Fruit fly (Drosophila melanogaster) whole organism, adult: ENCODE results near the gene RpS8.
A peak's percentile ranks its signal among the peaks of the same experiment; 100 is the strongest.

Experiments
- CG11617 ChIP-seq: fragments of 200-800 bp; sonication (Bioruptor generic); optimal IDR thresholded peaks from 2 replicates; lab custom pipeline; 2017; ENCODE audit warnings: mild to moderate bottlenecking, missing biosample characterization, missing genetic modification reagents, missing genetic modification characterization
- CG12768 ChIP-seq: fragments of 200-800 bp; sonication (Bioruptor generic); optimal IDR thresholded peaks from 2 replicates; lab custom pipeline; 2017; ENCODE audit warnings: missing biosample characterization, missing genetic modification characterization, mild to moderate bottlenecking, moderate library complexity, missing genetic modification reagents
- CG14711 ChIP-seq: fragments of 200-800 bp; sonication (Bioruptor generic); optimal IDR thresholded peaks from 2 replicates; lab custom pipeline; 2018; ENCODE audit warnings: missing biosample characterization, mild to moderate bottlenecking, missing genetic modification characterization, moderate library complexity
- CG1620 ChIP-seq: fragments of 200-800 bp; sonication (Bioruptor generic); optimal IDR thresholded peaks from 2 replicates; lab custom pipeline; 2016; ENCODE audit warnings: missing biosample characterization, missing genetic modification characterization
- CG33017 ChIP-seq: fragments of 200-800 bp; sonication (Bioruptor generic); optimal IDR thresholded peaks from 2 replicates; lab custom pipeline; 2018; ENCODE audit warnings: missing biosample characterization, mild to moderate bottlenecking, missing genetic modification characterization, moderate library complexity
- CG5204 ChIP-seq: fragments of 200-800 bp; sonication (Bioruptor generic); optimal IDR thresholded peaks from 2 replicates; lab custom pipeline; 2016; ENCODE audit warnings: missing biosample characterization, missing genetic modification characterization
- CG7045 ChIP-seq: fragments of 200-800 bp; sonication (Bioruptor generic); optimal IDR thresholded peaks from 2 replicates; lab custom pipeline; 2017; ENCODE audit warnings: missing biosample characterization, mild to moderate bottlenecking, missing genetic modification characterization
- CG7101 ChIP-seq: fragments of 200-800 bp; sonication (Bioruptor generic); optimal IDR thresholded peaks from 2 replicates; lab custom pipeline; 2018; ENCODE audit warnings: missing biosample characterization, mild to moderate bottlenecking, missing genetic modification characterization, moderate library complexity
- Clk ChIP-seq: fragments of 200-800 bp; sonication (Bioruptor generic); optimal IDR thresholded peaks from 2 replicates; lab custom pipeline; 2017; ENCODE audit warnings: missing biosample characterization, missing genetic modification characterization
- Crg-1 ChIP-seq: fragments of 200-800 bp; sonication (Bioruptor generic); optimal IDR thresholded peaks from 2 replicates; lab custom pipeline; 2016; ENCODE audit warnings: missing biosample characterization, missing genetic modification characterization
- Hr96 ChIP-seq: fragments of 200-800 bp; sonication (Bioruptor generic); optimal IDR thresholded peaks from 2 replicates; lab custom pipeline; 2016; ENCODE audit warnings: missing biosample characterization, missing genetic modification characterization
- Mnt ChIP-seq: fragments of 200-800 bp; sonication (Bioruptor generic); optimal IDR thresholded peaks from 2 replicates; lab custom pipeline; 2016; ENCODE audit warnings: missing biosample characterization, mild to moderate bottlenecking, missing genetic modification characterization
- bab1 ChIP-seq: fragments of 200-800 bp; sonication (Bioruptor generic); optimal IDR thresholded peaks from 3 replicates; lab custom pipeline; 2019; ENCODE audit warnings: missing biosample characterization, mild to moderate bottlenecking, missing genetic modification characterization, moderate library complexity
- cic ChIP-seq: fragments of 200-800 bp; sonication (Bioruptor generic); optimal IDR thresholded peaks from 2 replicates; lab custom pipeline; 2017; ENCODE audit warnings: missing biosample characterization, mild to moderate bottlenecking, missing genetic modification characterization, moderate library complexity
- cnc ChIP-seq, 2 experiments: fragments of >200 bp; optimal IDR thresholded peaks; 2 replicates each; lab custom pipeline; 2017
- kay ChIP-seq: fragments of 200-800 bp; sonication (Bioruptor generic); peaks from one replicate; lab custom pipeline; 2016; ENCODE audit warnings: missing biosample characterization, missing genetic modification characterization, borderline replicate concordance
- ovo ChIP-seq: fragments of 200-800 bp; sonication (Bioruptor generic); optimal IDR thresholded peaks from 2 replicates; lab custom pipeline; 2016; ENCODE audit warnings: missing biosample characterization, missing genetic modification characterization
- pad ChIP-seq: fragments of 200-800 bp; sonication (Bioruptor generic); optimal IDR thresholded peaks from 3 replicates; lab custom pipeline; 2017; ENCODE audit warnings: missing biosample characterization, missing genetic modification characterization, mild to moderate bottlenecking, moderate library complexity, missing genetic modification reagents
- tj ChIP-seq: fragments of 200-800 bp; sonication (Bioruptor generic); optimal IDR thresholded peaks from 3 replicates; lab custom pipeline; 2017; ENCODE audit warnings: missing biosample characterization, mild to moderate bottlenecking, missing genetic modification characterization, moderate library complexity
- toe ChIP-seq: fragments of 200-800 bp; sonication (Bioruptor generic); optimal IDR thresholded peaks from 2 replicates; lab custom pipeline; 2016; ENCODE audit warnings: missing biosample characterization, missing genetic modification characterization

Gene RpS8

dm6 chr3R:29861432-29862249 lies at the start of gene RpS8, which contains the start of gene CG15514:
Gene RpS8 (plus strand): TSS chr3R:29861582.
Gene CG15514 (minus strand): TSS chr3R:29861494.
- peak; percentile 90 for TF ChIP-seq Mnt
- peak; percentile 70 for TF ChIP-seq pad (GFP tag; lab: Kevin White, UChicago)
- TF ChIP-seq CG33017 (tag; lab: Kevin White, UChicago) = peak; percentile 79
- no peak for TF ChIP-seq CG5204 (GFP tag; lab: Kevin White, UChicago)
- peak; percentile 6 for TF ChIP-seq Clk
- no peak for TF ChIP-seq kay
- TF ChIP-seq CG14711 (tag; lab: Kevin White, UChicago) = peak; percentile 41
- no peak for TF ChIP-seq Hr96 (GFP tag; lab: Kevin White, UChicago)
- peak; percentile 70 for TF ChIP-seq ovo
- peak; percentile 63 for TF ChIP-seq CG12768 (GFP tag; lab: Kevin White, UChicago)
- no peak for TF ChIP-seq cnc (optimal IDR thresholded peaks at IDR 0.05; lab: Kevin White, UChicago)
- TF ChIP-seq CG11617 (GFP tag; lab: Kevin White, UChicago) = peak; percentile 85
- TF ChIP-seq toe (GFP tag; lab: Kevin White, UChicago) = no peak
- peak; percentile 51 for TF ChIP-seq bab1 (GFP tag; lab: Kevin White, UChicago)
- TF ChIP-seq Crg-1 (GFP tag; lab: Kevin White, UChicago) = peak; percentile 57
- peak; percentile 77 for TF ChIP-seq CG7101 (tag; lab: Kevin White, UChicago)
- TF ChIP-seq tj (GFP tag; lab: Kevin White, UChicago) = peak; percentile 38
- peak; percentile 4 for TF ChIP-seq cic
- peak; percentile 66 for TF ChIP-seq CG7045 (GFP tag; lab: Kevin White, UChicago)
- TF ChIP-seq CG1620 (GFP tag; lab: Kevin White, UChicago) = peak; percentile 41

- TF ChIP-seq CG14711 (tag; lab: Kevin White, UChicago) = no peak
- no peak for TF ChIP-seq CG12768 (GFP tag; lab: Kevin White, UChicago)
- TF ChIP-seq CG7101 (tag; lab: Kevin White, UChicago) = no peak
- TF ChIP-seq Hr96 (GFP tag; lab: Kevin White, UChicago) = no peak
- TF ChIP-seq CG33017 (tag; lab: Kevin White, UChicago) = no peak
- TF ChIP-seq Crg-1 (GFP tag; lab: Kevin White, UChicago) = no peak
- no peak for TF ChIP-seq CG11617 (GFP tag; lab: Kevin White, UChicago)
Observed at dm6 chr3R:29816266-29816665, 45.1 kb upstream of the RpS8 start, which contains the start of gene Vps16B. Gene Vps16B (minus strand): TSS chr3R:29816451.

- TF ChIP-seq Crg-1 (GFP tag; lab: Kevin White, UChicago) (no peak), CG12768 (GFP tag; lab: Kevin White, UChicago) (no peak), tj (GFP tag; lab: Kevin White, UChicago) (no peak), cic (no peak), CG7045 (GFP tag; lab: Kevin White, UChicago) (no peak), CG14711 (tag; lab: Kevin White, UChicago) (no peak), toe (GFP tag; lab: Kevin White, UChicago) (no peak), Hr96 (GFP tag; lab: Kevin White, UChicago) (no peak), CG1620 (GFP tag; lab: Kevin White, UChicago) (no peak)
Observed at dm6 chr3R:29817664-29818063, 43.7 kb upstream of the RpS8 start, which contains the start of gene CG7829. Gene CG7829 (minus strand): TSS chr3R:29817764.

- TF ChIP-seq CG5204 (GFP tag; lab: Kevin White, UChicago) (no peak), Crg-1 (GFP tag; lab: Kevin White, UChicago) (no peak), toe (GFP tag; lab: Kevin White, UChicago) (no peak), cic (no peak), CG12768 (GFP tag; lab: Kevin White, UChicago) (no peak), CG14711 (tag; lab: Kevin White, UChicago) (no peak), CG11617 (GFP tag; lab: Kevin White, UChicago) (no peak), CG7101 (tag; lab: Kevin White, UChicago) (no peak), bab1 (GFP tag; lab: Kevin White, UChicago) (no peak), Mnt (no peak), cnc (optimal IDR thresholded peaks at IDR 0.05; lab: Kevin White, UChicago) (no peak), ovo (no peak)
Observed at dm6 chr3R:29818434-29819268, 42.7 kb upstream of the RpS8 start, which contains the start of gene neo. Gene neo (plus strand): TSS chr3R:29819131.

dm6 chr3R:29829228-29829786 lies 32.1 kb upstream of the RpS8 start:
- no peak for TF ChIP-seq CG5204 (GFP tag; lab: Kevin White, UChicago)
- no peak for TF ChIP-seq CG12768 (GFP tag; lab: Kevin White, UChicago)
